Worm (Caenorhabditis elegans) whole organism, young adult: ENCODE results near the gene rab-28.

Source experiments
- B0261.1 ChIP-seq: sonication (generic microtip); optimal IDR thresholded peaks from 2 replicates; lab custom pipeline; 2016; ENCODE audit warnings: mild to moderate bottlenecking, missing genetic modification characterization, moderate library complexity, missing compliant biosample characterization
- C06A6.2 ChIP-seq: fragments of 200-800 bp; sonication (Bioruptor generic); conservative IDR thresholded peaks from 2 replicates; pipeline ENCODE4 v1.3.6; 2022; ENCODE audit warnings: missing genetic modification characterization, missing compliant biosample characterization
- F23B12.7 ChIP-seq: sonication (generic microtip); optimal IDR thresholded peaks from 2 replicates; lab custom pipeline; 2017; ENCODE audit warnings: missing genetic modification characterization, mild to moderate bottlenecking, missing compliant biosample characterization, antibody characterized with exemption, moderate library complexity; ENCODE audit not compliant: insufficient read depth
- F37B4.10 ChIP-seq: fragments of 200-800 bp; sonication (Bioruptor generic); IDR thresholded peaks from 2 replicates; pipeline ENCODE4 v1.3.6; 2022; ENCODE audit warnings: missing genetic modification characterization, missing compliant biosample characterization
- F49E8.2 ChIP-seq: sonication (generic microtip); optimal IDR thresholded peaks from 3 replicates; lab custom pipeline; 2017; ENCODE audit warnings: missing genetic modification characterization, mild to moderate bottlenecking, missing compliant biosample characterization, antibody characterized with exemption, moderate library complexity; ENCODE audit not compliant: insufficient read depth
- F52B5.7 ChIP-seq: sonication (generic microtip); optimal IDR thresholded peaks from 2 replicates; lab custom pipeline; 2016; ENCODE audit warnings: mild to moderate bottlenecking, missing genetic modification characterization, missing compliant biosample characterization
- F57A8.1 ChIP-seq: fragments of 200-800 bp; sonication (Bioruptor generic); optimal IDR thresholded peaks from 2 replicates; lab custom pipeline; 2018; ENCODE audit warnings: mild to moderate bottlenecking, missing genetic modification characterization, moderate library complexity, missing compliant biosample characterization
- F57C9.4 ChIP-seq: sonication (generic microtip); optimal IDR thresholded peaks from 2 replicates; lab custom pipeline; 2017; ENCODE audit warnings: mild to moderate bottlenecking, missing genetic modification characterization, missing compliant biosample characterization
- T26A5.8 ChIP-seq: sonication (generic microtip); optimal IDR thresholded peaks from 2 replicates; lab custom pipeline; 2016; ENCODE audit warnings: missing genetic modification characterization, missing compliant biosample characterization
- Y79H2A.3 ChIP-seq: fragments of 200-800 bp; sonication (Bioruptor generic); conservative IDR thresholded peaks from 2 replicates; pipeline ENCODE4 v1.3.6; 2022; ENCODE audit warnings: missing genetic modification reagents, missing genetic modification characterization, missing compliant biosample characterization
- aptf-2 ChIP-seq: fragments of 200-800 bp; sonication (Bioruptor generic); conservative IDR thresholded peaks from 2 replicates; pipeline ENCODE4 v1.3.6; 2022; ENCODE audit warnings: missing genetic modification reagents, missing genetic modification characterization, missing compliant biosample characterization
- attf-3 ChIP-seq: fragments of 200-800 bp; sonication (Bioruptor generic); conservative IDR thresholded peaks from 2 replicates; pipeline ENCODE4 v1.3.6; 2022; ENCODE audit warnings: missing genetic modification reagents, missing genetic modification characterization, missing compliant biosample characterization
- cebp-2 ChIP-seq: fragments of 200-800 bp; sonication (Bioruptor generic); IDR thresholded peaks from 2 replicates; pipeline ENCODE4 v1.3.6; 2022; ENCODE audit warnings: missing genetic modification characterization, missing compliant biosample characterization
- ceh-100 ChIP-seq: fragments of 200-800 bp; sonication (Bioruptor generic); IDR thresholded peaks from 2 replicates; pipeline ENCODE4 v1.3.6; 2022; ENCODE audit warnings: missing genetic modification reagents, missing genetic modification characterization, missing compliant biosample characterization
- ceh-40 ChIP-seq: fragments of 200-800 bp; sonication (Bioruptor generic); IDR thresholded peaks from 2 replicates; pipeline ENCODE4 v1.3.6; 2022; ENCODE audit warnings: missing genetic modification characterization, missing compliant biosample characterization
- ceh-91 ChIP-seq: fragments of 200-800 bp; sonication (Bioruptor generic); IDR thresholded peaks from 2 replicates; pipeline ENCODE4 v1.3.6; 2022; ENCODE audit warnings: missing genetic modification reagents, missing genetic modification characterization, missing compliant biosample characterization
- chd-7 ChIP-seq: sonication (generic microtip); optimal IDR thresholded peaks from 2 replicates; lab custom pipeline; 2016; ENCODE audit warnings: mild to moderate bottlenecking, missing genetic modification characterization, moderate library complexity, missing compliant biosample characterization
- dox-1 ChIP-seq: fragments of 200-800 bp; sonication (Bioruptor generic); IDR thresholded peaks from 2 replicates; pipeline ENCODE4 v1.3.6; 2022; ENCODE audit warnings: missing genetic modification reagents, missing genetic modification characterization, missing compliant biosample characterization
- him-1 ChIP-seq: sonication (generic microtip); optimal IDR thresholded peaks from 2 replicates; lab custom pipeline; 2016; ENCODE audit warnings: missing genotype, missing genetic modification reagents, missing genetic modification characterization, missing compliant biosample characterization
- hlh-12 ChIP-seq: sonication (generic microtip); optimal IDR thresholded peaks from 2 replicates; lab custom pipeline; 2016; ENCODE audit warnings: missing genetic modification characterization, missing compliant biosample characterization
- hlh-26 ChIP-seq: fragments of 200-800 bp; sonication (Bioruptor generic); conservative IDR thresholded peaks from 2 replicates; pipeline ENCODE4 v1.3.6; 2022; ENCODE audit warnings: missing genetic modification reagents, missing genetic modification characterization, missing compliant biosample characterization
- hmg-20 ChIP-seq: fragments of 200-800 bp; sonication (Bioruptor generic); IDR thresholded peaks from 2 replicates; pipeline ENCODE4 v1.3.6; 2022; ENCODE audit warnings: missing genetic modification reagents, missing genetic modification characterization, missing compliant biosample characterization
- lag-1 ChIP-seq: fragments of 200-800 bp; sonication (Bioruptor generic); IDR thresholded peaks from 2 replicates; pipeline ENCODE4 v1.3.6; 2022; ENCODE audit warnings: missing genetic modification reagents, missing genetic modification characterization, missing compliant biosample characterization
- let-526 ChIP-seq: fragments of 200-800 bp; sonication (Bioruptor generic); IDR thresholded peaks from 2 replicates; pipeline ENCODE4 v1.3.6; 2022; ENCODE audit warnings: missing genetic modification reagents, missing genetic modification characterization, missing compliant biosample characterization
- lin-26 ChIP-seq: fragments of 200-800 bp; sonication (Bioruptor generic); IDR thresholded peaks from 2 replicates; pipeline ENCODE4 v1.3.6; 2022; ENCODE audit warnings: missing genetic modification reagents, missing genetic modification characterization, missing compliant biosample characterization
- lsy-27 ChIP-seq: sonication (generic microtip); optimal IDR thresholded peaks from 2 replicates; lab custom pipeline; 2017; ENCODE audit warnings: missing genetic modification characterization, mild to moderate bottlenecking, missing compliant biosample characterization, antibody characterized with exemption, missing genotype, borderline replicate concordance; ENCODE audit not compliant: insufficient read depth
- madf-6 ChIP-seq: fragments of 200-800 bp; sonication (Bioruptor generic); IDR thresholded peaks from 2 replicates; pipeline ENCODE4 v1.3.6; 2022; ENCODE audit warnings: missing genetic modification reagents, missing genetic modification characterization, missing compliant biosample characterization
- mcd-1 ChIP-seq: fragments of 200-800 bp; sonication (Bioruptor generic); IDR thresholded peaks from 2 replicates; pipeline ENCODE4 v1.3.6; 2022; ENCODE audit warnings: missing genetic modification reagents, missing genetic modification characterization, missing compliant biosample characterization
- mel-28 ChIP-seq: sonication (generic microtip); optimal IDR thresholded peaks from 2 replicates; lab custom pipeline; 2016; ENCODE audit warnings: borderline replicate concordance, mild to moderate bottlenecking, missing genetic modification characterization, missing compliant biosample characterization
- mxl-1 ChIP-seq: sonication (generic microtip); optimal IDR thresholded peaks from 2 replicates; lab custom pipeline; 2016; ENCODE audit warnings: missing genetic modification characterization, missing compliant biosample characterization
- nhr-80 ChIP-seq: sonication (generic microtip); optimal IDR thresholded peaks from 2 replicates; lab custom pipeline; 2016; ENCODE audit warnings: missing genetic modification characterization, missing compliant biosample characterization
- nhr-90 ChIP-seq: sonication (generic microtip); optimal IDR thresholded peaks from 2 replicates; lab custom pipeline; 2016; ENCODE audit warnings: missing genotype, mild to moderate bottlenecking, missing genetic modification characterization, missing compliant biosample characterization
- rcor-1 ChIP-seq: fragments of 200-800 bp; sonication (Bioruptor generic); IDR thresholded peaks from 2 replicates; pipeline ENCODE4 v1.3.6; 2022; ENCODE audit warnings: missing genetic modification reagents, missing genetic modification characterization, missing compliant biosample characterization
- sdz-38 ChIP-seq: sonication (generic microtip); optimal IDR thresholded peaks from 2 replicates; lab custom pipeline; 2016; ENCODE audit warnings: missing genotype, missing genetic modification characterization, missing compliant biosample characterization
- snpc-1.1 ChIP-seq: sonication (generic microtip); optimal IDR thresholded peaks from 2 replicates; lab custom pipeline; 2017; ENCODE audit warnings: missing genetic modification characterization, mild to moderate bottlenecking, missing compliant biosample characterization, antibody characterized with exemption, moderate library complexity, missing genotype, missing genetic modification reagents; ENCODE audit not compliant: insufficient read depth
- snpc-4 ChIP-seq, 5 experiments: fragments of 150-350 bp in 1 of 5; sonication (generic microtip) in 4 of 5; optimal IDR thresholded peaks; 2 replicates each; lab custom pipeline; 2014 to 2018; ENCODE audit warnings: missing genetic modification characterization in 5 of 5, missing biosample characterization in 3 of 5, antibody characterized with exemption in 2 of 5, mild to moderate bottlenecking in 2 of 5, missing compliant biosample characterization in 2 of 5, missing genotype in 2 of 5, moderate library complexity in 2 of 5, missing genetic modification reagents in 1 of 5
- unc-130 ChIP-seq: sonication (generic microtip); optimal IDR thresholded peaks from 2 replicates; lab custom pipeline; 2016; ENCODE audit warnings: missing genetic modification reagents, missing genetic modification characterization, missing compliant biosample characterization
- unc-62 ChIP-seq: fragments of 150-350 bp; optimal IDR thresholded peaks from 2 replicates; lab custom pipeline; 2014; ENCODE audit warnings: missing biosample characterization, missing genetic modification reagents, missing genetic modification characterization
- zfh-2 ChIP-seq: fragments of 200-800 bp; sonication (Bioruptor generic); conservative IDR thresholded peaks from 2 replicates; pipeline ENCODE4 v1.3.6; 2022; ENCODE audit warnings: missing genetic modification reagents, missing genetic modification characterization, missing compliant biosample characterization
- ztf-22 ChIP-seq: fragments of 200-800 bp; sonication (Bioruptor generic); optimal IDR thresholded peaks from 2 replicates; lab custom pipeline; 2018; ENCODE audit warnings: mild to moderate bottlenecking, missing genetic modification characterization, moderate library complexity, missing compliant biosample characterization
- ztf-3 ChIP-seq: fragments of 200-800 bp; sonication (Bioruptor generic); optimal IDR thresholded peaks from 2 replicates; lab custom pipeline; 2018; ENCODE audit warnings: mild to moderate bottlenecking, missing genetic modification characterization, missing compliant biosample characterization

rab-28 gene

ce11 chrIV:9263812-9264320, 20.1 kb upstream of the rab-28 start, which contains the start of gene flh-1:
Gene flh-1, minus strand, starts transcription at chrIV:9264270.
- TF ChIP-seq lag-1 (GFP tag; lab: Robert Waterston, UW) (no peak), madf-6 (GFP tag; lab: Robert Waterston, UW) (0 out of 2 replicates have a peak, but pooled peaks have one; percentile 19), zfh-2 (GFP tag; lab: Robert Waterston, UW) (peak; percentile 52; the same call in 1 of the 2 replicates)

ce11 chrIV:9262295-9262694, 18.5 kb upstream of the rab-28 start:
- TF ChIP-seq rcor-1 (no peak), hlh-26 (GFP tag; lab: Robert Waterston, UW) (no peak), chd-7 (tag; lab: Kevin White, UChicago) (no peak), C06A6.2 (GFP tag; lab: Robert Waterston, UW) (no peak), F52B5.7 (tag; lab: Kevin White, UChicago) (no peak), T26A5.8 (tag; lab: Kevin White, UChicago) (no peak), nhr-80 (tag; lab: Kevin White, UChicago) (no peak), Y79H2A.3 (GFP tag; lab: Robert Waterston, UW) (no peak), F23B12.7 (tag; lab: Kevin White, UChicago) (no peak), nhr-90 (tag; lab: Kevin White, UChicago) (no peak), let-526 (GFP tag; lab: Robert Waterston, UW) (no peak), ztf-3 (GFP tag; lab: Kevin White, UChicago) (no peak), lin-26 (GFP tag; lab: Robert Waterston, UW) (no peak)
- TF ChIP-seq, all 124 proteins: peak for 0

ce11 chrIV:9261687-9262086, 17.9 kb upstream of the rab-28 start, which contains the start of gene col-120:
Gene col-120, minus strand, starts transcription at chrIV:9261787.
- TF ChIP-seq hmg-20 (GFP tag; lab: Robert Waterston, UW), result no peak
- TF ChIP-seq unc-130 (GFP tag; lab: Kevin White, UChicago), result no peak
- no peak for TF ChIP-seq ceh-100 (GFP tag; lab: Robert Waterston, UW)
- no peak for TF ChIP-seq chd-7 (tag; lab: Kevin White, UChicago)
- TF ChIP-seq sdz-38 (tag; lab: Kevin White, UChicago), result no peak
- no peak for TF ChIP-seq unc-62 (GFP tag; lab: Kevin White, UChicago)
- TF ChIP-seq cebp-2 (GFP tag; lab: Robert Waterston, UW), result no peak
- TF ChIP-seq mcd-1 (GFP tag; lab: Robert Waterston, UW), result no peak
- TF ChIP-seq F52B5.7 (tag; lab: Kevin White, UChicago), result no peak
- no peak for TF ChIP-seq B0261.1 (tag; lab: Kevin White, UChicago)
- no peak for TF ChIP-seq ceh-40 (GFP tag; lab: Robert Waterston, UW)
- TF ChIP-seq hlh-12, result no peak
- no peak for TF ChIP-seq ztf-22
- TF ChIP-seq F57C9.4, result no peak
- no peak for TF ChIP-seq mel-28 (tag; lab: Kevin White, UChicago)
- TF ChIP-seq snpc-1.1, result no peak
- TF ChIP-seq attf-3, result no peak
- no peak for TF ChIP-seq lag-1 (GFP tag; lab: Robert Waterston, UW)
- TF ChIP-seq snpc-4 (GFP tag; optimal IDR thresholded peaks at IDR 0.05; lab: Kevin White, UChicago), result no peak
- TF ChIP-seq snpc-4 (tag; optimal IDR thresholded peaks at IDR 0.05; lab: Kevin White, UChicago), result no peak
- no peak for TF ChIP-seq mxl-1 (tag; lab: Kevin White, UChicago)

ce11 chrIV:9260826-9261225, 17.0 kb upstream of the rab-28 start:
- TF ChIP-seq dox-1 (GFP tag; lab: Robert Waterston, UW) (no peak), ceh-40 (GFP tag; lab: Robert Waterston, UW) (no peak), aptf-2 (GFP tag; lab: Robert Waterston, UW) (no peak), B0261.1 (tag; lab: Kevin White, UChicago) (no peak), F57A8.1 (peak; percentile 12), ceh-91 (no peak), F37B4.10 (GFP tag; lab: Robert Waterston, UW) (0 out of 2 replicates have a peak, but pooled peaks have one; percentile 3), lsy-27 (tag; lab: Kevin White, UChicago) (no peak), F49E8.2 (tag; lab: Kevin White, UChicago) (no peak), ztf-22 (no peak), him-1 (tag; lab: Kevin White, UChicago) (no peak), T26A5.8 (tag; lab: Kevin White, UChicago) (no peak)
